Fruit fly (Drosophila melanogaster) whole organism, wandering third instar larva: ENCODE data around the gene CG10710.

ENCODE experiments used
- CG32264 ChIP-seq: fragments of 200-800 bp; sonication (Bioruptor generic); optimal IDR thresholded peaks from 2 replicates; lab custom pipeline; 2016; ENCODE audit warnings: missing biosample characterization, missing genetic modification characterization
- HLH106 ChIP-seq: fragments of 200-800 bp; optimal IDR thresholded peaks from 3 replicates; lab custom pipeline; 2019; ENCODE audit warnings: missing biosample characterization, mild to moderate bottlenecking, missing genetic modification characterization, moderate library complexity
- Hr78 ChIP-seq: fragments of >200 bp; optimal IDR thresholded peaks from 2 replicates; lab custom pipeline; 2017; ENCODE audit warnings: missing biosample characterization, missing genetic modification characterization
- Myc ChIP-seq: fragments of >200 bp; optimal IDR thresholded peaks from 2 replicates; lab custom pipeline; 2017
- Rel ChIP-seq, 2 experiments: fragments of 200-800 bp; sonication (Bioruptor generic) in 1 of 2; optimal IDR thresholded peaks; 2 replicates in 1 of 2; 3 replicates in 1 of 2; lab custom pipeline; 2016 to 2019; ENCODE audit warnings: mild to moderate bottlenecking in 2 of 2, missing biosample characterization in 2 of 2, missing genetic modification characterization in 2 of 2, moderate library complexity in 1 of 2
- Sp1 ChIP-seq: fragments of 200-800 bp; sonication (Bioruptor generic); optimal IDR thresholded peaks from 3 replicates; lab custom pipeline; 2019; ENCODE audit warnings: missing biosample characterization, mild to moderate bottlenecking, missing genetic modification characterization, moderate library complexity
- br ChIP-seq: fragments of 200-800 bp; sonication (Bioruptor generic); optimal IDR thresholded peaks from 2 replicates; lab custom pipeline; 2016; ENCODE audit warnings: missing biosample characterization, missing genetic modification characterization
- pan ChIP-seq: fragments of >200 bp; optimal IDR thresholded peaks from 2 replicates; lab custom pipeline; 2017

dm6 chr3L:13480241-13480627 is 39.2 kb downstream of the CG10710 start:
- no peak for TF ChIP-seq Sp1 (GFP tag; lab: Kevin White, UChicago)
- TF ChIP-seq HLH106 (tag; lab: Kevin White, UChicago): no peak
- TF ChIP-seq Hr78 (GFP tag; lab: Kevin White, UChicago): no peak
- no peak for TF ChIP-seq CG32264 (GFP tag; lab: Kevin White, UChicago)
- TF ChIP-seq pan (lab: Kevin White, UChicago): no peak
- no peak for TF ChIP-seq Rel (GFP tag; optimal IDR thresholded peaks at IDR 0.05; lab: Kevin White, UChicago)
- TF ChIP-seq Rel (tag; optimal IDR thresholded peaks at IDR 0.05; lab: Kevin White, UChicago): peak; percentile 16
- TF ChIP-seq br (GFP tag; lab: Kevin White, UChicago): no peak
- TF ChIP-seq Myc (lab: Kevin White, UChicago): no peak
